Worm (Caenorhabditis elegans): ENCODE measurements around the gene tag-30.

tag-30 gene

DNA sequence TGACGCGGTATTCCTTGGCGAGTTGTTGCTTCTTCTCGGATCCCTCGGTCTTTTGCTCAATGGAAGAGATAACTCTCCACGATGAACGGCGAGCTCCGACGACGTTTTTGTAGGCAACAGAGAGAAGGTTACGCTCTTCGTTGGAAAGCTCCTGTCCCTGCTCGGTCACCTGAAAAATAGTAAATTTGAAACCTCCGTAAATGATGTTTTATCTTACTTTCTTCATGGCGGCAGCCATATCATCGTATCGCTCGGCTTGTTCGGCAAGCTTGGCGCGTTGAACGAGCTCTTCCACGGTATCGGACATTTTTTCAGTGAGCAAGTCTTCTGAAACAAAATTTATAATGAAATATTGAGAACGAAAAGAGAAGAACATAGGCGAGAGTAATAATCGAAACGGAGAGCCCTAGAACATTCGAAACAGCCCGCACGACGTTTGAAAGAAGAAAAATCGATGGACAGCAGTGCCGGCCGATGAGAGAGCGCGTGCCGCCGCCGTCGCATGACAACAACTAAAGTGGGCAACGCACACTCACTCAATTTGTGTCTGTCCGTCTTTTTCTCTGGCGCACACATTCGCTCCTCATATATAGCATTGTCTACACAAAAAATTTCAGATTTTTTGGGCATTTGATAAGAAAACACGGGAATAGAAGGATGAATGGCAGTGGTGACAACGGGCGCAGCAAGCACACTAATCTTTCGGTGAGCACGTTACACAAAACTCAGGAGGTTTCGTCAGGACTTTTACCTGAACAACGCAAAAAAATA lies 33.2 kb downstream of the tag-30 start, which contains the start of the genes par-5 and M117.3 (continued):
- TF ChIP-seq sptf-2 (GFP tag; optimal IDR thresholded peaks at IDR 0.05) (no peak), ztf-3 (GFP tag; optimal IDR thresholded peaks at IDR 0.05) (peak; percentile 35), ceh-100 (GFP tag; IDR thresholded peaks at IDR 0.05) (peak; percentile 35; the same call in 1 of the 2 replicates), sea-2 (GFP tag; IDR thresholded peaks at IDR 0.05) (0 out of 2 replicates have a peak, but pooled peaks have one; percentile 26), nhr-179 (tag; optimal IDR thresholded peaks at IDR 0.05) (no peak), sdz-38 (tag; optimal IDR thresholded peaks at IDR 0.05) (no peak), Y56A3A.18 (GFP tag; IDR thresholded peaks at IDR 0.05) (no peak), cebp-1 (GFP tag; IDR thresholded peaks at IDR 0.05) (peak; percentile 75), cebp-1 (tag; optimal IDR thresholded peaks at IDR 0.05) (peak; percentile 89), zim-3 (tag; optimal IDR thresholded peaks at IDR 0.05) (no peak), unc-130 (GFP tag; optimal IDR thresholded peaks at IDR 0.05) (no peak), dox-1 (GFP tag; IDR thresholded peaks at IDR 0.05) (peak; percentile 45; the same call in 1 of the 2 replicates), madf-6 (GFP tag; IDR thresholded peaks at IDR 0.05) (peak; percentile 29; the same call in 1 of the 2 replicates), ceh-79 (tag; optimal IDR thresholded peaks at IDR 0.05) (no peak), lin-54 (GFP tag; optimal IDR thresholded peaks at IDR 0.05) (peak; percentile 68), lin-40 (tag; optimal IDR thresholded peaks at IDR 0.05) (peak; percentile 69), mcd-1 (GFP tag; IDR thresholded peaks at IDR 0.05) (peak; percentile 58), let-526 (GFP tag; IDR thresholded peaks at IDR 0.05) (no peak), nfya-1 (tag; optimal IDR thresholded peaks at IDR 0.05; ENCODE audit: borderline replicate concordance, insufficient read depth) (no peak), C17E4.6 (GFP tag; IDR thresholded peaks at IDR 0.05) (peak; percentile 45; the same call in 1 of the 2 replicates), attf-3 (GFP tag; conservative IDR thresholded peaks at IDR 0.05) (0 out of 2 replicates have a peak, but pooled peaks have one; percentile 8), D2030.7 (GFP tag; IDR thresholded peaks at IDR 0.05) (peak; percentile 11; the same call in 1 of the 2 replicates), K12H6.12 (tag; optimal IDR thresholded peaks at IDR 0.05) (peak; percentile 76), lir-1 (GFP tag; conservative IDR thresholded peaks at IDR 0.05) (peak; percentile 51; the same call in 1 of the 2 replicates), fkh-3 (tag; optimal IDR thresholded peaks at IDR 0.05) (no peak), snpc-4 (GFP tag; optimal IDR thresholded peaks at IDR 0.05) (no peak), snpc-4 (tag; optimal IDR thresholded peaks at IDR 0.05) (peak in 3 of 4 experiments; percentile 5 to 18 (median 15)), die-1 (tag; optimal IDR thresholded peaks at IDR 0.05) (peak; percentile 14), ZK185.1 (tag; optimal IDR thresholded peaks at IDR 0.05; ENCODE audit: poor library complexity, severe bottlenecking) (peak; percentile 57), T07F8.4 (tag; optimal IDR thresholded peaks at IDR 0.05) (peak; percentile 73), ekl-4 (GFP tag; IDR thresholded peaks at IDR 0.05) (peak; percentile 92), nhr-80 (tag; optimal IDR thresholded peaks at IDR 0.05) (peak; percentile 92), rcor-1 (GFP tag; IDR thresholded peaks at IDR 0.05) (peak; percentile 57), ceh-27 (GFP tag; optimal IDR thresholded peaks at IDR 0.05) (peak; percentile 90), pbrm-1 (GFP tag; IDR thresholded peaks at IDR 0.05) (peak; percentile 67; the same call in 1 of the 2 replicates), him-1 (tag; optimal IDR thresholded peaks at IDR 0.05) (no peak), pha-4 (tag; optimal IDR thresholded peaks at IDR 0.05) (no peak), nfya-2 (GFP tag; IDR thresholded peaks at IDR 0.05) (no peak), bed-1 (GFP tag; IDR thresholded peaks at IDR 0.05) (no peak), F57C9.4 (tag; optimal IDR thresholded peaks at IDR 0.05) (no peak), Y53F4B.3 (GFP tag; IDR thresholded peaks at IDR 0.05) (no peak), mxl-1 (tag; optimal IDR thresholded peaks at IDR 0.05) (peak; percentile 43), efl-1 (GFP tag; optimal IDR thresholded peaks at IDR 0.05) (no peak), C06A6.2 (GFP tag; conservative IDR thresholded peaks at IDR 0.05) (peak; percentile 60; the same call in 1 of the 2 replicates), T26A5.8 (tag; optimal IDR thresholded peaks at IDR 0.05) (no peak), B0336.3 (GFP tag; IDR thresholded peaks at IDR 0.05) (peak; percentile 74; the same call in 1 of the 2 replicates), hmg-1.2 (GFP tag; IDR thresholded peaks at IDR 0.05) (peak; percentile 62; the same call in 1 of the 2 replicates), lag-1 (GFP tag; IDR thresholded peaks at IDR 0.05) (no peak)

All from whole organism, young adult.